Fruit fly (Drosophila melanogaster): ENCODE results near the gene CG5516.

dm6 chr3R:15930050-15930449 is 33.6 kb upstream of the CG5516 start:
- TF ChIP-seq CTCF (optimal IDR thresholded peaks at IDR 0.05) (no peak), CG8478 (optimal IDR thresholded peaks at IDR 0.05) (no peak)

Measured in S2 (cell line).